Fruit fly (Drosophila melanogaster) whole organism, wandering third instar larva: Measurements from ENCODE around the gene NaPi-III.

Experiments
- Abd-B ChIP-seq: fragments of >200 bp; optimal IDR thresholded peaks from 2 replicates; lab custom pipeline; 2017; ENCODE audit warnings: missing biosample characterization, missing genetic modification characterization
- CG32264 ChIP-seq: fragments of 200-800 bp; sonication (Bioruptor generic); optimal IDR thresholded peaks from 2 replicates; lab custom pipeline; 2016; ENCODE audit warnings: missing biosample characterization, missing genetic modification characterization
- CrebA ChIP-seq: fragments of 200-800 bp; sonication (Bioruptor generic); optimal IDR thresholded peaks from 2 replicates; lab custom pipeline; 2016; ENCODE audit warnings: missing biosample characterization, mild to moderate bottlenecking, missing genetic modification characterization, borderline replicate concordance
- Dfd ChIP-seq: fragments of >200 bp; optimal IDR thresholded peaks from 2 replicates; lab custom pipeline; 2017; ENCODE audit warnings: missing biosample characterization, missing genetic modification characterization
- Dif ChIP-seq: fragments of 200-275, 200-300 bp; sonication (Bioruptor generic); optimal IDR thresholded peaks from 2 replicates; lab custom pipeline; 2018; ENCODE audit warnings: missing biosample characterization, missing genetic modification characterization; ENCODE audit not compliant: partially characterized antibody
- GATAd ChIP-seq: sonication (Bioruptor generic); optimal IDR thresholded peaks from 2 replicates; lab custom pipeline; 2016; ENCODE audit warnings: missing biosample characterization, missing genetic modification characterization
- HLH106 ChIP-seq: fragments of 200-800 bp; optimal IDR thresholded peaks from 3 replicates; lab custom pipeline; 2019; ENCODE audit warnings: missing biosample characterization, mild to moderate bottlenecking, missing genetic modification characterization, moderate library complexity
- Hnf4 ChIP-seq: fragments of 200-800 bp; sonication (Bioruptor generic); optimal IDR thresholded peaks from 2 replicates; lab custom pipeline; 2016; ENCODE audit warnings: missing biosample characterization, mild to moderate bottlenecking, missing genetic modification characterization
- Hr78 ChIP-seq: fragments of >200 bp; optimal IDR thresholded peaks from 2 replicates; lab custom pipeline; 2017; ENCODE audit warnings: missing biosample characterization, missing genetic modification characterization
- Hr83 ChIP-seq: fragments of 200-300 bp; sonication (Bioruptor generic); optimal IDR thresholded peaks from 2 replicates; lab custom pipeline; 2016; ENCODE audit warnings: missing biosample characterization, mild to moderate bottlenecking, missing genetic modification characterization, moderate library complexity; ENCODE audit not compliant: poor library complexity, severe bottlenecking
- Jra ChIP-seq: sonication (Bioruptor generic); optimal IDR thresholded peaks from 2 replicates; lab custom pipeline; 2016; ENCODE audit warnings: missing biosample characterization, missing genetic modification characterization
- Mio ChIP-seq: sonication (Bioruptor generic); optimal IDR thresholded peaks from 2 replicates; lab custom pipeline; 2016; ENCODE audit warnings: missing biosample characterization, missing genetic modification characterization
- Myc ChIP-seq: fragments of >200 bp; optimal IDR thresholded peaks from 2 replicates; lab custom pipeline; 2017
- N ChIP-seq: fragments of >200 bp; optimal IDR thresholded peaks from 2 replicates; lab custom pipeline; 2018; ENCODE audit warnings: missing biosample characterization, missing external identifiers, missing genetic modification characterization
- OdsH ChIP-seq: fragments of 200-800 bp; sonication (Bioruptor generic); optimal IDR thresholded peaks from 2 replicates; lab custom pipeline; 2016; ENCODE audit warnings: missing biosample characterization, mild to moderate bottlenecking, missing genetic modification characterization
- Rel ChIP-seq, 2 experiments: fragments of 200-800 bp; sonication (Bioruptor generic) in 1 of 2; optimal IDR thresholded peaks; 2 replicates in 1 of 2; 3 replicates in 1 of 2; lab custom pipeline; 2016 to 2019; ENCODE audit warnings: mild to moderate bottlenecking in 2 of 2, missing biosample characterization in 2 of 2, missing genetic modification characterization in 2 of 2, moderate library complexity in 1 of 2
- Vsx2 ChIP-seq: fragments of 200-300, 225-300 bp; sonication (Bioruptor generic); optimal IDR thresholded peaks from 2 replicates; lab custom pipeline; 2018; ENCODE audit warnings: missing biosample characterization, missing genetic modification characterization; ENCODE audit not compliant: partially characterized antibody
- brk ChIP-seq: fragments of 200-800 bp; sonication (Bioruptor generic); optimal IDR thresholded peaks from 2 replicates; lab custom pipeline; 2016; ENCODE audit warnings: missing biosample characterization, mild to moderate bottlenecking, missing genetic modification characterization
- dl ChIP-seq, 2 experiments: fragments of 175-275, 200-275 bp in 1 of 2; fragments of 200-275 bp in 1 of 2; sonication (Bioruptor generic); optimal IDR thresholded peaks; lab custom pipeline; 2018; ENCODE audit warnings: mild to moderate bottlenecking in 2 of 2, missing biosample characterization in 2 of 2, missing genetic modification characterization in 2 of 2, moderate library complexity in 2 of 2; ENCODE audit not compliant: partially characterized antibody in 2 of 2, insufficient read depth in 1 of 2
- dmrt93B ChIP-seq: fragments of 200-800 bp; sonication (Bioruptor generic); optimal IDR thresholded peaks from 2 replicates; lab custom pipeline; 2018; ENCODE audit warnings: missing biosample characterization, mild to moderate bottlenecking, missing genetic modification characterization
- dsf ChIP-seq: sonication (Bioruptor generic); optimal IDR thresholded peaks from 2 replicates; lab custom pipeline; 2016; ENCODE audit warnings: missing biosample characterization, missing genetic modification characterization, borderline replicate concordance
- ey ChIP-seq: fragments of 200-800 bp; sonication (Bioruptor generic); optimal IDR thresholded peaks from 2 replicates; lab custom pipeline; 2016; ENCODE audit warnings: missing biosample characterization, missing genetic modification characterization
- foxo ChIP-seq, 2 experiments: fragments of 200-800 bp; sonication (Bioruptor generic); optimal IDR thresholded peaks; 2 replicates in 1 of 2; 3 replicates in 1 of 2; lab custom pipeline; 2016 to 2017; ENCODE audit warnings: missing biosample characterization in 2 of 2, missing genetic modification characterization in 2 of 2
- fru ChIP-seq: fragments of 200-800 bp; sonication (Bioruptor generic); optimal IDR thresholded peaks from 3 replicates; lab custom pipeline; 2016; ENCODE audit warnings: missing biosample characterization, mild to moderate bottlenecking, missing genetic modification characterization
- h ChIP-seq: fragments of 200-800 bp; sonication (Bioruptor generic); optimal IDR thresholded peaks from 3 replicates; lab custom pipeline; 2016; ENCODE audit warnings: missing biosample characterization, mild to moderate bottlenecking, missing genetic modification characterization
- jim ChIP-seq: fragments of 175-275, 200-325 bp; sonication (Bioruptor generic); optimal IDR thresholded peaks from 2 replicates; lab custom pipeline; 2016; ENCODE audit warnings: missing biosample characterization, mild to moderate bottlenecking, missing genetic modification characterization
- lola ChIP-seq: fragments of >200 bp; optimal IDR thresholded peaks from 2 replicates; lab custom pipeline; 2017; ENCODE audit warnings: missing biosample characterization, missing genetic modification characterization
- psq ChIP-seq: fragments of 200-800 bp; sonication (Bioruptor generic); optimal IDR thresholded peaks from 3 replicates; lab custom pipeline; 2017; ENCODE audit warnings: missing biosample characterization, mild to moderate bottlenecking, missing genetic modification characterization, moderate library complexity
- sage ChIP-seq: fragments of 200-800 bp; sonication (Bioruptor generic); optimal IDR thresholded peaks from 2 replicates; lab custom pipeline; 2016; ENCODE audit warnings: missing biosample characterization, mild to moderate bottlenecking, missing genetic modification characterization
- tai ChIP-seq: sonication (Bioruptor generic); optimal IDR thresholded peaks from 2 replicates; lab custom pipeline; 2016; ENCODE audit warnings: missing biosample characterization, missing genetic modification characterization
- woc ChIP-seq: sonication (Bioruptor generic); optimal IDR thresholded peaks from 2 replicates; lab custom pipeline; 2016; ENCODE audit warnings: missing biosample characterization, mild to moderate bottlenecking, missing genetic modification characterization

NaPi-III gene

dm6 chr3L:11123598-11124284, 593 bp downstream of the NaPi-III start:
- no peak for TF ChIP-seq Jra (GFP tag; lab: Kevin White, UChicago)
- no peak for TF ChIP-seq fru
- peak; percentile 42 for TF ChIP-seq Dif
- TF ChIP-seq Myc (lab: Kevin White, UChicago) = peak; percentile 43
- TF ChIP-seq Vsx2 (GFP tag; lab: Kevin White, UChicago) = no peak
- TF ChIP-seq psq = peak; percentile 45
- peak in 1 of 2 experiments; percentile 48 for TF ChIP-seq dl (GFP tag; optimal IDR thresholded peaks at IDR 0.05; lab: Kevin White, UChicago; ENCODE audit: insufficient read depth in 1 of 2, partially characterized antibody in 2 of 2)
- TF ChIP-seq Rel (GFP tag; optimal IDR thresholded peaks at IDR 0.05; lab: Kevin White, UChicago) = no peak
- peak; percentile 3 for TF ChIP-seq Rel (tag; optimal IDR thresholded peaks at IDR 0.05; lab: Kevin White, UChicago)

DNA sequence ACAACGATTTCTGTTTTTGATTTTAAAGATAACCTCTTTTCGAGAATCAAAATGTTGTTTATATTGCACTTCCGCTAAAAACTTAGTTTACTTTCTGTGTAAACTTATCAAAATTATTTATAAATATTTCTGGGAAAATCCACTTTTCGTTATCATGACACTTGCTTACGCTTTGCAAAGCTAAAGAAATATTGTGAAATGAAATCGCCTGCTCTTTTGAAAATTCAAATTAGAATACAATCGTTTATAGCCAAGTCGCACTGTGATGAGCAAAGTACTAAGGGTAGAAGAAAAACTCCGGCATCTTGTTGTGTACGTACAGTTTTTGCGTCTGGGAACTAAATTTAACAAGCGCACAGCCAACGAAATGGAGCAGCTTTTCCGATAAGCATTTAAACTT, 1.3 kb downstream of the NaPi-III start:
- TF ChIP-seq fru (no peak), Rel (GFP tag; optimal IDR thresholded peaks at IDR 0.05; lab: Kevin White, UChicago) (no peak), Rel (tag; optimal IDR thresholded peaks at IDR 0.05; lab: Kevin White, UChicago) (no peak), tai (GFP tag; lab: Kevin White, UChicago) (no peak), Hr83 (GFP tag; lab: Kevin White, UChicago) (no peak), lola (no peak), psq (no peak), CrebA (no peak), GATAd (no peak), Hnf4 (GFP tag; lab: Kevin White, UChicago) (no peak), sage (no peak), h (GFP tag; lab: Kevin White, UChicago) (no peak), N (no peak), HLH106 (tag; lab: Kevin White, UChicago) (no peak), Abd-B (GFP tag; lab: Kevin White, UChicago) (no peak)

dm6 chr3L:11124841-11125240, 1.7 kb downstream of the NaPi-III start:
- TF ChIP-seq Vsx2 (GFP tag; lab: Kevin White, UChicago) = no peak
- no peak for TF ChIP-seq woc (GFP tag; lab: Kevin White, UChicago)
- no peak for TF ChIP-seq HLH106 (tag; lab: Kevin White, UChicago)
- no peak for TF ChIP-seq dmrt93B (GFP tag; lab: Kevin White, UChicago)
- TF ChIP-seq GATAd = no peak
- no peak for TF ChIP-seq Hr83 (GFP tag; lab: Kevin White, UChicago)
- no peak for TF ChIP-seq h (GFP tag; lab: Kevin White, UChicago)
- no peak for TF ChIP-seq Hnf4 (GFP tag; lab: Kevin White, UChicago)
- no peak for TF ChIP-seq CG32264
- TF ChIP-seq sage = no peak
- no peak for TF ChIP-seq Myc (lab: Kevin White, UChicago)
- TF ChIP-seq Mio (GFP tag; lab: Kevin White, UChicago) = no peak
- no peak for TF ChIP-seq Dfd (GFP tag; lab: Kevin White, UChicago)
- no peak for TF ChIP-seq Dif
- TF ChIP-seq Hr78 = no peak
- TF ChIP-seq fru = no peak
- TF ChIP-seq lola = no peak
- no peak for TF ChIP-seq Jra (GFP tag; lab: Kevin White, UChicago)
- TF ChIP-seq, all 38 proteins: peak for 0

DNA sequence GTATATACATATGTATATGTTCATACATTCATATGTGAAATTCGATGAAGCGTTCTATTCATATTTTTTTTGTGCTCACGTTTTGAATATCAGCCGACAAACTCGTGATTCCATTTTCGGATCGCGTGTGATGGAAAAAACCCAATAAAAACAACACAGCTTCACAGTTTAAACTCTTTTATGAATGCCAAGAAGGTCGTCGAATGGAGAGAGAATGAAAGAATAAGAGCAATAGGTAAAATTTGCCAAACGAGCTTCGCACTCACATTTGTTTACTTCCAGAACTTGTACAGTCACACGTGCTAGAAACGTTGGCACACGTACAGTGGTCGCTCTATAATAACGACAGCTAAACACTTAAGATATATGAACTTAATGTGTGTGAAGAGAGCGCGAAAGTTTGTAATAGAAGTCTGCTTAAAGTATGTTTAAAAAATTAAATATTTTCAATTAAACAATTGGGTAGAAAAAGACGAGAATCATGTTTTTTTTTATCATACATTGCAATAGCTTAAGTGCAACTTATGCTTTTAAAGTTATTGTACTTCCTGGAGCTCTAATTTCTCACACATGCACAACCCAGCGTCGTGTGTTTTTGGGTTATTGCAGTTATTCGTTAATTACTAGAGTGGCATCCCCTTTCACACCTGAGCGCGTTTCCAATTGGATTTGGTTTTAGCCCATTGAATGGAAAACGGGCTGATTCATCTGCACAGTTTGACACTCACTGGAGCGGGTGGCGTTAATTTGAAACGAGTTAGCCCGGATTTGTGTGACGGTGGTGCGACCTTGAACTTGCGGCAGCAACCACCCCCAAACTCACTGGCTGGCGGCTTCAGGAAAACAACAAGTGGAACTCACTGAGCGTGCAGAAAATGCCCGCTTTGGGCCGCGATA, 2.7 kb downstream of the NaPi-III start:
- TF ChIP-seq ey (GFP tag; lab: Kevin White, UChicago) = no peak
- no peak for TF ChIP-seq fru
- no peak for TF ChIP-seq Hr78
- TF ChIP-seq dsf (GFP tag; lab: Kevin White, UChicago) = no peak
- no peak for TF ChIP-seq N
- TF ChIP-seq Myc (lab: Kevin White, UChicago) = no peak
- TF ChIP-seq dl (GFP tag; optimal IDR thresholded peaks at IDR 0.05; lab: Kevin White, UChicago; ENCODE audit: insufficient read depth in 1 of 2, partially characterized antibody in 2 of 2) = no peak
- TF ChIP-seq psq = no peak
- TF ChIP-seq foxo (GFP tag; optimal IDR thresholded peaks at IDR 0.05; lab: Kevin White, UChicago) = no peak
- TF ChIP-seq HLH106 (tag; lab: Kevin White, UChicago) = no peak
- no peak for TF ChIP-seq OdsH (GFP tag; lab: Kevin White, UChicago)
- no peak for TF ChIP-seq Hr83 (GFP tag; lab: Kevin White, UChicago)
- TF ChIP-seq Abd-B (GFP tag; lab: Kevin White, UChicago) = no peak
- no peak for TF ChIP-seq Dfd (GFP tag; lab: Kevin White, UChicago)
- no peak for TF ChIP-seq jim (GFP tag; lab: Kevin White, UChicago)
- no peak for TF ChIP-seq brk (GFP tag; lab: Kevin White, UChicago)
- no peak for TF ChIP-seq Rel (GFP tag; optimal IDR thresholded peaks at IDR 0.05; lab: Kevin White, UChicago)
- TF ChIP-seq Rel (tag; optimal IDR thresholded peaks at IDR 0.05; lab: Kevin White, UChicago) = no peak
